Fruit fly (Drosophila melanogaster) whole organism, pupa: ENCODE results near the gene CG11360.

Experiments used
- CG10348 ChIP-seq: fragments of 200-800 bp; sonication (Bioruptor generic); IDR thresholded peaks from 2 replicates; pipeline ENCODE4 v1.3.6; 2022; ENCODE audit warnings: missing biosample characterization, missing genetic modification characterization
- CG12605 ChIP-seq: fragments of 200-800 bp; sonication (Bioruptor generic); IDR thresholded peaks from 2 replicates; pipeline ENCODE4 v1.3.6; 2022; ENCODE audit warnings: missing biosample characterization, missing genetic modification characterization
- CG13204 ChIP-seq: fragments of 200-800 bp; sonication (Bioruptor generic); optimal IDR thresholded peaks from 2 replicates; lab custom pipeline; 2018; ENCODE audit warnings: missing biosample characterization, mild to moderate bottlenecking, missing genetic modification characterization, moderate library complexity
- CG14655 ChIP-seq: fragments of 200-800 bp; sonication (Bioruptor generic); optimal IDR thresholded peaks from 3 replicates; lab custom pipeline; 2017; ENCODE audit warnings: mild to moderate bottlenecking, missing biosample characterization, missing genetic modification reagents, missing genetic modification characterization
- CG15710 ChIP-seq: fragments of 200-800 bp; sonication (Bioruptor generic); optimal IDR thresholded peaks from 2 replicates; lab custom pipeline; 2018; ENCODE audit warnings: missing biosample characterization, mild to moderate bottlenecking, missing genetic modification characterization, moderate library complexity
- CG17806 ChIP-seq: fragments of 200-800 bp; sonication (Bioruptor generic); optimal IDR thresholded peaks from 2 replicates; lab custom pipeline; 2018; ENCODE audit warnings: missing biosample characterization, mild to moderate bottlenecking, missing genetic modification characterization, moderate library complexity
- CG32121 ChIP-seq: fragments of 200-800 bp; sonication (Bioruptor generic); IDR thresholded peaks from 2 replicates; pipeline ENCODE4 v1.3.6; 2022; ENCODE audit warnings: missing biosample characterization, missing genetic modification characterization
- CG34367 ChIP-seq: fragments of 200-800 bp; sonication (Bioruptor generic); optimal IDR thresholded peaks from 2 replicates; lab custom pipeline; 2018; ENCODE audit warnings: missing biosample characterization, mild to moderate bottlenecking, missing genetic modification characterization
- CG4496 ChIP-seq: fragments of 200-800 bp; sonication (Bioruptor generic); IDR thresholded peaks from 3 replicates; pipeline ENCODE4 v1.3.6; 2022; ENCODE audit warnings: missing biosample characterization, missing genetic modification characterization
- CG8159 ChIP-seq: fragments of 200-800 bp; sonication (Bioruptor generic); optimal IDR thresholded peaks from 3 replicates; lab custom pipeline; 2018; ENCODE audit warnings: missing biosample characterization, mild to moderate bottlenecking, missing genetic modification characterization, moderate library complexity
- CG8301 ChIP-seq: fragments of 200-800 bp; sonication (Bioruptor generic); optimal IDR thresholded peaks from 2 replicates; lab custom pipeline; 2018; ENCODE audit warnings: missing biosample characterization, mild to moderate bottlenecking, missing genetic modification characterization
- CG9948 ChIP-seq: fragments of 200-800 bp; sonication (Bioruptor generic); optimal IDR thresholded peaks from 2 replicates; lab custom pipeline; 2018; ENCODE audit warnings: missing biosample characterization, mild to moderate bottlenecking, missing genetic modification characterization, moderate library complexity
- D1 ChIP-seq: fragments of 200-800 bp; sonication (Bioruptor generic); optimal IDR thresholded peaks from 2 replicates; lab custom pipeline; 2018; ENCODE audit warnings: missing biosample characterization, mild to moderate bottlenecking, missing genetic modification characterization, moderate library complexity
- EcR ChIP-seq: fragments of 200-800 bp; sonication (Bioruptor generic); optimal IDR thresholded peaks from 3 replicates; lab custom pipeline; 2019; ENCODE audit warnings: missing biosample characterization, missing genetic modification characterization, mild to moderate bottlenecking, moderate library complexity, missing genetic modification reagents
- Ets98B ChIP-seq: fragments of 200-800 bp; sonication (Bioruptor generic); IDR thresholded peaks from 2 replicates; pipeline ENCODE4 v1.3.6; 2022; ENCODE audit warnings: missing biosample characterization, missing genetic modification characterization
- Pif1A ChIP-seq: fragments of 200-800 bp; sonication (Bioruptor generic); optimal IDR thresholded peaks from 3 replicates; lab custom pipeline; 2016; ENCODE audit warnings: missing biosample characterization, missing genetic modification characterization
- Pif1B ChIP-seq: fragments of 200-800 bp; sonication (Bioruptor generic); optimal IDR thresholded peaks from 3 replicates; lab custom pipeline; 2016; ENCODE audit warnings: missing biosample characterization, missing genetic modification characterization
- Snoo ChIP-seq: fragments of 200-800 bp; sonication (Bioruptor generic); optimal IDR thresholded peaks from 3 replicates; lab custom pipeline; 2017; ENCODE audit warnings: missing biosample characterization, mild to moderate bottlenecking, missing genetic modification characterization, inconsistent platforms
- fd96Ca ChIP-seq: fragments of 200-800 bp; sonication (Bioruptor generic); IDR thresholded peaks from 3 replicates; pipeline ENCODE4 v1.3.6; 2022; ENCODE audit warnings: missing biosample characterization, missing genetic modification characterization
- gl ChIP-seq: fragments of 200-800 bp; sonication (Bioruptor generic); optimal IDR thresholded peaks from 2 replicates; lab custom pipeline; 2018; ENCODE audit warnings: missing biosample characterization, mild to moderate bottlenecking, missing genetic modification characterization
- rn ChIP-seq: fragments of 200-800 bp; sonication (Bioruptor generic); IDR thresholded peaks from 2 replicates; pipeline ENCODE4 v1.3.6; 2022; ENCODE audit warnings: missing biosample characterization, missing genetic modification characterization

CG11360 gene

dm6 chr4:662101-662500 lies 8.8 kb upstream of the CG11360 start:
- no peak for TF ChIP-seq Pif1A (GFP tag; lab: Kevin White, UChicago)
- TF ChIP-seq CG12605 (GFP tag; lab: Robert Waterston, UW) = no peak
- TF ChIP-seq CG9948 (tag; lab: Kevin White, UChicago) = no peak
- no peak for TF ChIP-seq fd96Ca (GFP tag; lab: Robert Waterston, UW)
- TF ChIP-seq gl (tag; lab: Kevin White, UChicago) = no peak
- no peak for TF ChIP-seq Pif1B (GFP tag; lab: Kevin White, UChicago)
- no peak for TF ChIP-seq D1 (tag; lab: Kevin White, UChicago)
- TF ChIP-seq CG34367 (tag; lab: Kevin White, UChicago) = no peak

- peak; percentile 39 for TF ChIP-seq CG15710 (tag; lab: Kevin White, UChicago)
- TF ChIP-seq CG34367 (tag; lab: Kevin White, UChicago) = peak; percentile 9
- peak; percentile 25 for TF ChIP-seq D1 (tag; lab: Kevin White, UChicago)
- peak; percentile 10 for TF ChIP-seq CG9948 (tag; lab: Kevin White, UChicago)
- TF ChIP-seq CG8159 = peak; percentile 46
- peak; percentile 47 for TF ChIP-seq Snoo (tag; lab: Kevin White, UChicago)
- TF ChIP-seq EcR (GFP tag; lab: Kevin White, UChicago) = no peak
- peak; percentile 24 for TF ChIP-seq CG17806
- TF ChIP-seq Pif1A (GFP tag; lab: Kevin White, UChicago) = no peak
- TF ChIP-seq, all 21 proteins: peak for 7
These were observed 7.8 kb upstream of the CG11360 start, which contains the start of the genes CG46466 and Slip1 for dm6 chr4:663055-663670. Gene CG46466, minus strand, starts transcription at chr4:663124. Gene Slip1, plus strand, starts transcription at chr4:663621.

- TF ChIP-seq rn (GFP tag; lab: Robert Waterston, UW) (no peak), D1 (tag; lab: Kevin White, UChicago) (no peak), Ets98B (no peak), Snoo (tag; lab: Kevin White, UChicago) (no peak), CG4496 (GFP tag; lab: Robert Waterston, UW) (no peak), EcR (GFP tag; lab: Kevin White, UChicago) (no peak), CG17806 (no peak), CG8159 (no peak), Pif1A (GFP tag; lab: Kevin White, UChicago) (no peak), CG8301 (tag; lab: Kevin White, UChicago) (no peak)
These were observed 6.7 kb upstream of the CG11360 start for dm6 chr4:664277-664676.

DNA sequence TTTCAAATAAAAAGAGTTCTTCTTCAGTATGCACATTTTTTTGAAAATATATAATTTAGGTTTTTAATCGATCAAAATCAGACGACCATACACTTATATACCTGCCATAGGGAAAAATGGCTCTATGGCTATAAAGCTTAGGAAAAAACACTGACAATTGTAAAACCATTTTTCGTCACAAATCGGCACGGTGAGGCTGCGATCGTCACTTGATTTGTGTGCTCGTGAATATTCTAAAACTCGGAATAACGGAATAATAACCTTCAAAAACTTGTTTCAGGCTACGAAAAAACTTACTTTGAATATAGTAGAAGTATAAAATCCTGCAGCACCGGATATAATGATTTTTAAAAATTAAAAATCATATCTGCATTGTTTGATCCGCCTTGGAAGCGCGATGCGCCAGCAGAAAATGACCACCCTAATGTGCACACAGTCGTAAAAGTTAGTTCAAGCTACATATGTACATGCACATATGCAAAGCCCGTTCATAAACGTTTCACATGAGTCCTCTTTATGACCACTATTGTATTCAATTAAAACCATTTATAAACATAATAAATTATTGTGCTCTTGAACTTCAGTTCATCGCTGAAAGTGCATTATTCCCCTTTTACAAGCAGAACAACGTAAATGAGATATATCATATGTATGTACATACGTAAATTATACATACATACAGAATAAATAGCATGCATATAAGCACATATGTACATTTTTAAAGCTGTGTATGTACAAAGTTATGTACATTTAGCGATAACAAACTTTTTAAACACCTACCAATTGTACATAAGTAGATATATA lies 24.2 kb downstream of the CG11360 start:
- TF ChIP-seq CG10348 (GFP tag; lab: Robert Waterston, UW) = no peak
- no peak for TF ChIP-seq CG34367 (tag; lab: Kevin White, UChicago)
- TF ChIP-seq CG9948 (tag; lab: Kevin White, UChicago) = no peak
- no peak for TF ChIP-seq CG17806
- TF ChIP-seq Pif1B (GFP tag; lab: Kevin White, UChicago) = peak; percentile 21
- peak; percentile 48 for TF ChIP-seq Snoo (tag; lab: Kevin White, UChicago)
- peak; percentile 81 for TF ChIP-seq D1 (tag; lab: Kevin White, UChicago)
- TF ChIP-seq CG14655 (GFP tag; lab: Kevin White, UChicago) = no peak
- TF ChIP-seq Pif1A (GFP tag; lab: Kevin White, UChicago) = peak; percentile 42
- TF ChIP-seq CG32121 (GFP tag; lab: Robert Waterston, UW) = peak; percentile 65; the same call in 1 of the 2 replicates

DNA sequence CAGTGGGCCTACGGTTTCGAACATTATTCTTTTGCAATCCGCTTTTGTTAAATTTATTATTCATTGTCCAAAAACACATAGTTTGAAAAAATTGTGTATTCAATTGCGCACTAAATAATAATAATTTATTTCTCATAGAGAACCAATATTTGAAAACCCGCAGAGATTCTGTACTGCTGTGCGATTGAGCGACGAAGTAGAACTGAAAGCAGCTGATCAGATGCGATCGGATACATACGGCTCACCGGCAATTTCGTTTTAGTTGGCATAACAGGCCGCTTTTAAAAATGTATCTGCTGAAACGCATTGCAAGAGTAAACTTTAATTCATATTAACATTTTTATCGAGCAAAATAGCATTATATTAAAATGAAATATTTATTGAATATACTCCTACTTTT lies 24.9 kb downstream of the CG11360 start, which contains the start of gene myo:
TSS of gene myo (minus strand) at position 211 of the 400 bp plus-strand sequence.
- TF ChIP-seq fd96Ca (GFP tag; lab: Robert Waterston, UW) = no peak
- peak; percentile 21 for TF ChIP-seq Snoo (tag; lab: Kevin White, UChicago)
- TF ChIP-seq EcR (GFP tag; lab: Kevin White, UChicago) = no peak
- peak; percentile 12 for TF ChIP-seq CG15710 (tag; lab: Kevin White, UChicago)
- TF ChIP-seq CG17806 = peak; percentile 11
- TF ChIP-seq CG14655 (GFP tag; lab: Kevin White, UChicago) = no peak
- TF ChIP-seq CG34367 (tag; lab: Kevin White, UChicago) = peak; percentile 14
- no peak for TF ChIP-seq CG9948 (tag; lab: Kevin White, UChicago)
- peak; percentile 18 for TF ChIP-seq Pif1B (GFP tag; lab: Kevin White, UChicago)
- TF ChIP-seq CG4496 (GFP tag; lab: Robert Waterston, UW) = no peak
- TF ChIP-seq CG32121 (GFP tag; lab: Robert Waterston, UW) = no peak
- TF ChIP-seq gl (tag; lab: Kevin White, UChicago) = peak; percentile 6
- TF ChIP-seq Pif1A (GFP tag; lab: Kevin White, UChicago) = peak; percentile 8
- TF ChIP-seq D1 (tag; lab: Kevin White, UChicago) = peak; percentile 8
- peak; percentile 1 for TF ChIP-seq CG8301 (tag; lab: Kevin White, UChicago)

DNA sequence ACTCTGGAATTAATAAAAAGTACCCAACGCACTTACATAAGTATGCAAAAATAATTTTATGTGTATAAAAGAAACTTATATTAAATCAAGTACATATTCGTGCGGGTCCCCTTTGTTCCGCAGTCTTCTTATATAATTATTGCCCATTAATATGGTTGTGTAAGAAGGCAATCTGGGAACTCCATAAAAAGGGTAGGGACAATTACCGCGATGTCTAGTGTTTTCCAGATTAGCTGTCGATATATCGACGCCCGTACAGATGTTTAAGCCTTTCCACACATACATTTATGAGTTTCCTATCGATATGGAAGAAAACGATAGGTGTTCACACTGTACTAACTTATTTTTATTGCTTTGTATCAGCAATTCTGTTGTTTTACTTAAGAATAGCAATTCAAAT lies 25.7 kb downstream of the CG11360 start:
- TF ChIP-seq CG13204 (GFP tag; lab: Kevin White, UChicago) (no peak), Pif1B (GFP tag; lab: Kevin White, UChicago) (peak; percentile 20), CG14655 (GFP tag; lab: Kevin White, UChicago) (no peak), EcR (GFP tag; lab: Kevin White, UChicago) (no peak), CG9948 (tag; lab: Kevin White, UChicago) (no peak), CG4496 (GFP tag; lab: Robert Waterston, UW) (no peak), CG10348 (GFP tag; lab: Robert Waterston, UW) (no peak), fd96Ca (GFP tag; lab: Robert Waterston, UW) (no peak), CG17806 (peak; percentile 1), CG12605 (GFP tag; lab: Robert Waterston, UW) (no peak), rn (GFP tag; lab: Robert Waterston, UW) (no peak), Ets98B (no peak), Snoo (tag; lab: Kevin White, UChicago) (no peak), CG8159 (peak; percentile 10), CG32121 (GFP tag; lab: Robert Waterston, UW) (peak; percentile 36; the same call in 1 of the 2 replicates), CG15710 (tag; lab: Kevin White, UChicago) (peak; percentile 2), CG34367 (tag; lab: Kevin White, UChicago) (no peak), D1 (tag; lab: Kevin White, UChicago) (peak; percentile 25), gl (tag; lab: Kevin White, UChicago) (no peak), Pif1A (GFP tag; lab: Kevin White, UChicago) (no peak), CG8301 (tag; lab: Kevin White, UChicago) (no peak)
